Worm (Caenorhabditis elegans) whole organism, midembryonic: ENCODE measurements around the gene scvp-1.

ENCODE experiments used
- T22C8.4 ChIP-seq: fragments of 200-800 bp; sonication (Bioruptor generic); IDR thresholded peaks from 2 replicates; pipeline ENCODE4 v1.3.6; 2022; ENCODE audit warnings: missing genetic modification characterization, missing compliant biosample characterization
- cog-1 ChIP-seq: sonication (generic microtip); optimal IDR thresholded peaks from 2 replicates; lab custom pipeline; 2016; ENCODE audit warnings: missing genetic modification characterization, missing compliant biosample characterization
- flt-1 ChIP-seq: fragments of 200-800 bp; sonication (Bioruptor generic); IDR thresholded peaks from 2 replicates; pipeline ENCODE4 v1.3.6; 2022; ENCODE audit warnings: missing genetic modification characterization, missing compliant biosample characterization
- klf-2 ChIP-seq: fragments of 200-800 bp; sonication (Bioruptor generic); conservative IDR thresholded peaks from 2 replicates; pipeline ENCODE4 v1.3.6; 2022; ENCODE audit warnings: missing genetic modification reagents, missing genetic modification characterization, missing compliant biosample characterization
- med-1 ChIP-seq: sonication (generic microtip); optimal IDR thresholded peaks from 2 replicates; lab custom pipeline; 2017; ENCODE audit warnings: missing genetic modification characterization, mild to moderate bottlenecking, missing compliant biosample characterization, antibody characterized with exemption, missing genetic modification reagents; ENCODE audit not compliant: insufficient read depth
- ref-1 ChIP-seq: fragments of 200-800 bp; sonication (Bioruptor generic); conservative IDR thresholded peaks from 2 replicates; pipeline ENCODE4 v1.3.6; 2022; ENCODE audit warnings: missing genetic modification reagents, missing genetic modification characterization, missing compliant biosample characterization
- tab-1 ChIP-seq: fragments of 200-800 bp; sonication (Bioruptor generic); IDR thresholded peaks from 2 replicates; pipeline ENCODE4 v1.3.6; 2022; ENCODE audit warnings: missing genetic modification characterization, missing compliant biosample characterization
- ztf-23 ChIP-seq: fragments of 200-800 bp; sonication (Bioruptor generic); IDR thresholded peaks from 2 replicates; pipeline ENCODE4 v1.3.6; 2022; ENCODE audit warnings: missing genetic modification reagents, missing genetic modification characterization, missing compliant biosample characterization
- ztf-29 ChIP-seq: fragments of 200-800 bp; sonication (Bioruptor generic); IDR thresholded peaks from 2 replicates; pipeline ENCODE4 v1.3.6; 2022; ENCODE audit warnings: missing genetic modification reagents, missing genetic modification characterization, missing compliant biosample characterization

scvp-1 gene

DNA sequence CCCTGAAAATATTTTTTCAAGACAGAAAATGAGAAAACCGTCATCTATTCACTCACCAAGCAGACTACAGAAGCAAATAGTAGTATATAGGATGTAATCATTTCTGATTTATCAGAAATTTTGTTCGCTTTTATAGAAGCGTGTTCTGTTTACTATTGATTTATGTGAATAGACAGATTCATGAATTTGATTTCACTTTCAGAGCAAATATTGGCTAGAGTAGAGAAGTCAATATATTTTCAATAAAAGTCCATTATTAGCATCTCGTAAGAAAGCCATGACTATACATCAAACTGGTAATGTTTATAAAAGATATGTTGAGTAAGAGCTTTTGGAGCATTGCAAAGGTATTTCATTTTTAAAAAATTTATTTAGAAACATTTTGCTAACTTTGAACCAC is at the start of gene scvp-1:
scvp-1 (minus strand) TSS at position 101 of the 400 bp plus-strand sequence.
- no peak for TF ChIP-seq klf-2 (GFP tag; lab: Robert Waterston, UW)
- TF ChIP-seq T22C8.4, result no peak
- TF ChIP-seq ztf-23, result no peak
- TF ChIP-seq cog-1 (tag; lab: Kevin White, UChicago), result no peak
- TF ChIP-seq tab-1, result no peak
- TF ChIP-seq med-1 (GFP tag; lab: Kevin White, UChicago), result no peak
- TF ChIP-seq flt-1 (GFP tag; lab: Robert Waterston, UW), result no peak
- TF ChIP-seq ztf-29 (GFP tag; lab: Robert Waterston, UW), result no peak

ce11 chrV:10975091-10975490 is 44.0 kb upstream of the scvp-1 start:
- TF ChIP-seq klf-2 (GFP tag; lab: Robert Waterston, UW) (no peak), ztf-23 (no peak), ref-1 (GFP tag; lab: Robert Waterston, UW) (no peak), tab-1 (no peak), cog-1 (tag; lab: Kevin White, UChicago) (no peak), ztf-29 (GFP tag; lab: Robert Waterston, UW) (no peak), T22C8.4 (no peak), flt-1 (GFP tag; lab: Robert Waterston, UW) (no peak)

- TF ChIP-seq T22C8.4, result no peak
- TF ChIP-seq tab-1, result no peak
- TF ChIP-seq ztf-23, result no peak
- TF ChIP-seq flt-1 (GFP tag; lab: Robert Waterston, UW), result no peak
- TF ChIP-seq ref-1 (GFP tag; lab: Robert Waterston, UW), result no peak
- no peak for TF ChIP-seq cog-1 (tag; lab: Kevin White, UChicago)
- TF ChIP-seq med-1 (GFP tag; lab: Kevin White, UChicago), result no peak
- no peak for TF ChIP-seq klf-2 (GFP tag; lab: Robert Waterston, UW)
- no peak for TF ChIP-seq ztf-29 (GFP tag; lab: Robert Waterston, UW)
Measured at ce11 chrV:10970930-10971329, 39.8 kb upstream of the scvp-1 start.

DNA sequence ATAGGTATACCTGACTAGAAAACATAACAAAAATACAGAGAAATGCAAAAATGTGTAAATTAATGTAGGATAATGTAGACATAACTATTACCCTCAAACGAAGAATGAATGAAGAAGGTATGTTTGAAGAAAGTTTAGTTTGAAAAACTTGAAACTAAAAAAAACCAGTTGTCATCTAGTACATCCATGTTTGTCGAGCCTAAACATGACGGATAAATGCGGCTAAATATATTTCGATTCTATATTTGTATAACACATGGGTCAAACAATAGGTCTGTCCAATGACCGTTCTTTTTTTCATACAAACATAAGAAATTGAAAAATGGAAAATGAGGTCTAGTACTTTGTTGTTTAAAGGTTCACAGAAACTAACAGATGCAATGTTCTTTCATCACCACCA is 39.0 kb upstream of the scvp-1 start, which contains the start of gene F17C11.22:
F17C11.22 (minus strand) TSS at position 101 of the 400 bp plus-strand sequence.
- TF ChIP-seq ref-1 (GFP tag; lab: Robert Waterston, UW) (no peak), ztf-29 (GFP tag; lab: Robert Waterston, UW) (no peak), cog-1 (tag; lab: Kevin White, UChicago) (no peak), flt-1 (GFP tag; lab: Robert Waterston, UW) (no peak), klf-2 (GFP tag; lab: Robert Waterston, UW) (no peak)

DNA sequence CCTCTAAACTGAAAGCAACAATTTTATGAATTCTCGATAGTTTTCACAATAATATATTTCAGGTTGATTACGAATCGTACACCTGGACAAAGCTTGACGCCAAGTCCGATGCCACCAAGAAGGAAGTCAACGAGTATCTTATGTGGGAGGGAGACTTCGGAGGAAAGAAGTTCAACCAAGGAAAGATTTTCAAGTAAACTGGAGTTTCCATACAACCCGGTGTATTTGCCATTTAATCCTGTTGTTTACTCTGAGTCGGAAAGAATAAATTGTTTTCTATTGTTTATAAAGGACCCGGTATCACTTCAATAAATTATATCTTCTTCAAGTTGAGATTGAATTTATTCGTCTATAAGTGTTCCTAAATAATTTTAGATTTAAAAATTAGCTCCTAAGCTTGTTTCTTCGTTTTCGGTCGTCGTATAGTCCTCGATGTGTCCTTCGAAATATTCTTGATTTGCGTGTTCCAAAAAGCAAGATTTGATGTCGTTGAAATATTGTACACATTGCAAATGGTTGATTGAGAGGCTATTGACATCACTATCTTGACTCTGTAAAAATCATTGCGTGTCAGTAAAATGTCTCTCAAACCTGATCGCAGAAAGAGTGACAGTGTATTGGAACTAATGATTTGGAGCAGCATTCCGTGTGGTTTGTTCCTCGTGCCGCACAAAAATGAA is 36.6 kb upstream of the scvp-1 start:
- no peak for TF ChIP-seq ztf-23

DNA sequence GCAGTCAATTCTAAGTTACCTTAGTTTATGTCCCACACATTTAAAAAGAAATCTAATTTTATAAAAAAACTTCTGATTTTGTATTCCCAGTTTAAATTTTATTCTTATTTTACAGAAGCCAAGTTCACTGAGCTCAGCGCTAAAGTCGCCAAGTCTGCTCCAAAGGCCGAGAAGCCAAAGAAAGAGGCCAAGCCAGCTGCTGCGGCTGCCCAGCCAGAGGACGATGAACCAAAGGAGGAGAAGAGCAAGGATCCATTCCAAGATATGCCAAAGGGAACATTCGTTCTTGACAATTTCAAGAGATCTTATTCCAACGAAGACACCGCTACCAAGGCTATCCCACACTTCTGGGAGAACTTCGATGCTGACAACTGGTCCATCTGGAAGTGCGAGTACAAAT is 35.8 kb upstream of the scvp-1 start:
- no peak for TF ChIP-seq tab-1
- TF ChIP-seq ztf-29 (GFP tag; lab: Robert Waterston, UW), result no peak
- no peak for TF ChIP-seq T22C8.4
- TF ChIP-seq ref-1 (GFP tag; lab: Robert Waterston, UW), result no peak
- TF ChIP-seq flt-1 (GFP tag; lab: Robert Waterston, UW), result no peak

DNA sequence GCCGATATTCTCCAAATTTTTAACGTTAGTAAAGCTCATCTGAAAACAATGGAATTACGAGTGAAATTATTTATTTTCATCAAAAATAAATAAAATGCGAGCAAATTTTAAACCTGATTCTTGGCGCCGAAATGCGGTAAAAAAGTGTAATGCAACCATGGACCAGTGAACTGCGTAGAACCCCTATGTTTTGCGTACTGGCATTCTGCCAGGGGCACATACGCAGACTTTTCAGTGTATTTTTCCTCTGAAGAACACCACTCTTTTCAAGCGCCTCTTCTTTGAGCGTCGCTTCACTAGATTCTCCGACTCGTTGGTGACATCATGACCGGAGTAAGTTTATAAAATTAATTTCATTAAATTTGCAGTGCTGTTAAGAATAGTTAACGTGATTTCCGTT is 34.4 kb upstream of the scvp-1 start, which contains the start of the genes ctf-4 and eef-1G:
ctf-4 (minus strand) TSS at position 39 of the 400 bp plus-strand sequence.
eef-1G (plus strand) TSS at position 219 of the 400 bp plus-strand sequence.
- no peak for TF ChIP-seq ref-1 (GFP tag; lab: Robert Waterston, UW)
- peak; percentile 100 for TF ChIP-seq ztf-23
- TF ChIP-seq T22C8.4, result 0 out of 2 replicates have a peak, but pooled peaks have one; percentile 25
- TF ChIP-seq ztf-29 (GFP tag; lab: Robert Waterston, UW), result no peak
- no peak for TF ChIP-seq med-1 (GFP tag; lab: Kevin White, UChicago)
- no peak for TF ChIP-seq tab-1
- peak; percentile 69 for TF ChIP-seq flt-1 (GFP tag; lab: Robert Waterston, UW)
- peak; percentile 86 for TF ChIP-seq cog-1 (tag; lab: Kevin White, UChicago)
- no peak for TF ChIP-seq klf-2 (GFP tag; lab: Robert Waterston, UW)

DNA sequence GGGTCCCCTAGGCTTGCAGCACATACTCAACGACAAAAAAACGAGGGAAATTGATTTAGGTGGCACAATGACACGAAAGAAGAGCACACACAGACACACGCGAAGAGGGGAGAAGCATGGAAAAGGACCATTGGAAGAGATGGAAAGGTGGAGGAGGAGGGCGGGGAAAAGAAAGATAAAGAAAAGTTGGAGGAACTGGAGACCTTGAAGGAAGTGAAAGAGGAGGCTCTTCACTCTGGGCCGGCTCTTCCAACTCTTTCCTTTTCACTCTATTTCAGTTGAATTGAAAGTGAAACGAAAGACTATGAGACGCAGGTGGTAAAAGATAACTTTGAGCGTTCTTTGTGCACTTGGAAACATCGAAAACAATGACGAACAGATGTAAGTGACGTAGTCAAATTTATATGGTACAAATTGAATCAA is 30.4 kb upstream of the scvp-1 start:
- peak; percentile 65 for TF ChIP-seq ztf-23
- TF ChIP-seq med-1 (GFP tag; lab: Kevin White, UChicago), result no peak

ce11 chrV:10960544-10960943 is 29.5 kb upstream of the scvp-1 start, which contains the start of gene vps-36:
vps-36 (minus strand) TSS chrV:10960669.
- TF ChIP-seq T22C8.4 (no peak), flt-1 (GFP tag; lab: Robert Waterston, UW) (no peak), med-1 (GFP tag; lab: Kevin White, UChicago) (no peak), ref-1 (GFP tag; lab: Robert Waterston, UW) (no peak)

- TF ChIP-seq ztf-23, result no peak
- TF ChIP-seq med-1 (GFP tag; lab: Kevin White, UChicago), result no peak
- TF ChIP-seq cog-1 (tag; lab: Kevin White, UChicago), result no peak
- TF ChIP-seq flt-1 (GFP tag; lab: Robert Waterston, UW), result no peak
- TF ChIP-seq klf-2 (GFP tag; lab: Robert Waterston, UW), result no peak
- no peak for TF ChIP-seq ref-1 (GFP tag; lab: Robert Waterston, UW)
- TF ChIP-seq tab-1, result no peak
- TF ChIP-seq ztf-29 (GFP tag; lab: Robert Waterston, UW), result no peak
- no peak for TF ChIP-seq T22C8.4
Measured at ce11 chrV:10958322-10958900, 27.3 kb upstream of the scvp-1 start, which contains the start of gene pigt-1. pigt-1 (minus strand) TSS chrV:10958821.
